Worm (Caenorhabditis elegans): Measurements from ENCODE around the gene Y52E8A.2.

- TF ChIP-seq F13H6.1 (tag; optimal IDR thresholded peaks at IDR 0.05) (no peak), elt-1 (tag; optimal IDR thresholded peaks at IDR 0.05) (no peak), blmp-1 (tag; optimal IDR thresholded peaks at IDR 0.05; ENCODE audit: insufficient read depth) (no peak), nhr-12 (tag; optimal IDR thresholded peaks at IDR 0.05) (no peak), nhr-23 (tag; optimal IDR thresholded peaks at IDR 0.05) (no peak), lsy-2 (tag; optimal IDR thresholded peaks at IDR 0.05) (no peak), ama-1 (optimal IDR thresholded peaks at IDR 0.05) (no peak), R02D3.7 (tag; optimal IDR thresholded peaks at IDR 0.05) (no peak)
Measured at ce11 chrII:4328716-4329115, 8.1 kb downstream of the Y52E8A.2 start, which contains the start of gene H20J04.4.

Data from whole organism, L2 larva.